Worm (Caenorhabditis elegans): ENCODE data around the gene F59A2.5.
"Not testable (repeated sequence)": the region's sequence is repeated elsewhere in the genome, so short reads cannot be mapped to it uniquely, and the experiment has no call there.

F59A2.5 gene

ce11 chrIII:3431385-3431784 lies 26.7 kb downstream of the F59A2.5 start, which contains the start of gene K01A11.1:
TSS of gene K01A11.1 (minus strand) at chrIII:3431485.
- no peak for TF ChIP-seq pha-4 (tag; optimal IDR thresholded peaks at IDR 0.05)
- no peak for TF ChIP-seq drap-1 (GFP tag; optimal IDR thresholded peaks at IDR 0.05)

ce11 chrIII:3435152-3435551 lies 30.5 kb downstream of the F59A2.5 start:
- TF ChIP-seq ceh-43 (GFP tag; optimal IDR thresholded peaks at IDR 0.05) (no peak), ces-1 (GFP tag; optimal IDR thresholded peaks at IDR 0.05) (no peak), pha-4 (tag; optimal IDR thresholded peaks at IDR 0.05) (no peak), mab-5 (tag; optimal IDR thresholded peaks at IDR 0.05) (no peak), lin-13 (tag; optimal IDR thresholded peaks at IDR 0.05) (no peak), mep-1 (tag; optimal IDR thresholded peaks at IDR 0.05) (no peak), nhr-28 (tag; optimal IDR thresholded peaks at IDR 0.05) (no peak), ztf-11 (tag; optimal IDR thresholded peaks at IDR 0.05) (no peak), ceh-83 (GFP tag; optimal IDR thresholded peaks at IDR 0.05) (no peak), unc-120 (tag; optimal IDR thresholded peaks at IDR 0.05; ENCODE audit: poor library complexity, severe bottlenecking) (no peak), zip-8 (tag; optimal IDR thresholded peaks at IDR 0.05) (no peak), lin-32 (GFP tag; optimal IDR thresholded peaks at IDR 0.05) (no peak), bed-3 (GFP tag; optimal IDR thresholded peaks at IDR 0.05) (no peak)

- no peak for TF ChIP-seq pha-4 (tag; optimal IDR thresholded peaks at IDR 0.05)
- TF ChIP-seq bed-3 (GFP tag; optimal IDR thresholded peaks at IDR 0.05): no peak
- TF ChIP-seq lin-13 (tag; optimal IDR thresholded peaks at IDR 0.05): no peak
- no peak for TF ChIP-seq mls-2 (tag; optimal IDR thresholded peaks at IDR 0.05)
- TF ChIP-seq elt-3 (tag; optimal IDR thresholded peaks at IDR 0.05): no peak
- no peak for TF ChIP-seq nhr-2 (tag; optimal IDR thresholded peaks at IDR 0.05)
- TF ChIP-seq M03D4.4 (tag; optimal IDR thresholded peaks at IDR 0.05): no peak
- no peak for TF ChIP-seq nhr-12 (tag; optimal IDR thresholded peaks at IDR 0.05)
Measured at ce11 chrIII:3437139-3437538, 32.5 kb downstream of the F59A2.5 start.

- TF ChIP-seq ces-1 (GFP tag; optimal IDR thresholded peaks at IDR 0.05) (no peak), lin-32 (GFP tag; optimal IDR thresholded peaks at IDR 0.05) (no peak), mab-5 (tag; optimal IDR thresholded peaks at IDR 0.05) (no peak), unc-39 (tag; optimal IDR thresholded peaks at IDR 0.05) (no peak), ham-2 (GFP tag; optimal IDR thresholded peaks at IDR 0.05) (no peak), elt-3 (tag; optimal IDR thresholded peaks at IDR 0.05) (no peak), unc-62 (GFP tag; optimal IDR thresholded peaks at IDR 0.05) (no peak)
Measured at ce11 chrIII:3444139-3444538, 39.5 kb downstream of the F59A2.5 start, which contains the start of gene spe-41. TSS of gene spe-41 (minus strand) at chrIII:3444210.

ce11 chrIII:3452563-3453210 lies 48.0 kb downstream of the F59A2.5 start, which contains the start of the genes K01A11.3 and C34C12.12:
TSS of gene K01A11.3 (minus strand) at chrIII:3452613.
TSS of gene C34C12.12 (plus strand) at chrIII:3453194.
- TF ChIP-seq bed-3 (GFP tag; optimal IDR thresholded peaks at IDR 0.05) (no peak), ceh-39 (tag; optimal IDR thresholded peaks at IDR 0.05) (no peak), drap-1 (GFP tag; optimal IDR thresholded peaks at IDR 0.05) (no peak), zip-8 (tag; optimal IDR thresholded peaks at IDR 0.05) (no peak), elt-1 (tag; optimal IDR thresholded peaks at IDR 0.05; ENCODE audit: borderline replicate concordance, insufficient read depth) (no peak), ham-2 (GFP tag; optimal IDR thresholded peaks at IDR 0.05) (no peak), tbx-8 (GFP tag; optimal IDR thresholded peaks at IDR 0.05) (no peak), hlh-1 (tag; optimal IDR thresholded peaks at IDR 0.05) (no peak), unc-39 (tag; optimal IDR thresholded peaks at IDR 0.05) (no peak), cnd-1 (tag; optimal IDR thresholded peaks at IDR 0.05) (no peak), ces-1 (GFP tag; optimal IDR thresholded peaks at IDR 0.05) (no peak), mep-1 (tag; optimal IDR thresholded peaks at IDR 0.05) (no peak), lin-32 (GFP tag; optimal IDR thresholded peaks at IDR 0.05) (no peak), nhr-28 (tag; optimal IDR thresholded peaks at IDR 0.05) (no peak)

- not testable (repeated sequence) for TF ChIP-seq nhr-2 (tag; optimal IDR thresholded peaks at IDR 0.05); flh-1 (GFP tag; optimal IDR thresholded peaks at IDR 0.05); ces-1 (GFP tag; optimal IDR thresholded peaks at IDR 0.05)
Measured at ce11 chrIII:3453486-3453885, 48.8 kb downstream of the F59A2.5 start, which contains the start of gene C34C12.2. TSS of gene C34C12.2 (plus strand) at chrIII:3453786.
